Worm (Caenorhabditis elegans) whole organism, early embryonic: ENCODE data around the gene ttr-31.

Experiments used
- B0310.2 ChIP-seq: sonication (generic microtip); optimal IDR thresholded peaks from 2 replicates; lab custom pipeline; 2016; ENCODE audit warnings: mild to moderate bottlenecking, missing genetic modification characterization, missing compliant biosample characterization
- F13C5.2 ChIP-seq: sonication (generic microtip); optimal IDR thresholded peaks from 2 replicates; lab custom pipeline; 2017; ENCODE audit warnings: mild to moderate bottlenecking, missing genetic modification characterization, inconsistent platforms, missing compliant biosample characterization
- aly-1 ChIP-seq: sonication (generic microtip); optimal IDR thresholded peaks from 2 replicates; lab custom pipeline; 2016; ENCODE audit warnings: missing genetic modification characterization, missing compliant biosample characterization
- ama-1 ChIP-seq: fragments of 150-350 bp; optimal IDR thresholded peaks from 2 replicates; lab custom pipeline; 2014
- ceh-13 ChIP-seq: fragments of 200-800 bp; sonication (Bioruptor generic); optimal IDR thresholded peaks from 2 replicates; lab custom pipeline; 2018; ENCODE audit warnings: mild to moderate bottlenecking, missing genetic modification characterization, missing compliant biosample characterization
- ceh-36 ChIP-seq: sonication (generic microtip); optimal IDR thresholded peaks from 2 replicates; lab custom pipeline; 2016; ENCODE audit warnings: missing genetic modification characterization, inconsistent platforms, missing compliant biosample characterization
- ets-7 ChIP-seq: sonication (generic microtip); optimal IDR thresholded peaks from 2 replicates; lab custom pipeline; 2016; ENCODE audit warnings: missing genotype, missing genetic modification characterization, missing compliant biosample characterization
- flt-1 ChIP-seq: fragments of 200-800 bp; sonication (Bioruptor generic); IDR thresholded peaks from 2 replicates; pipeline ENCODE4 v1.3.6; 2022; ENCODE audit warnings: missing genetic modification characterization, missing compliant biosample characterization
- hmbx-1 ChIP-seq: sonication (generic microtip); optimal IDR thresholded peaks from 2 replicates; lab custom pipeline; 2016; ENCODE audit warnings: mild to moderate bottlenecking, missing genetic modification characterization, missing compliant biosample characterization
- hmg-4 ChIP-seq: fragments of 200-800 bp; sonication (Bioruptor generic); optimal IDR thresholded peaks from 2 replicates; lab custom pipeline; 2018; ENCODE audit warnings: mild to moderate bottlenecking, missing genetic modification characterization, missing compliant biosample characterization
- hnd-1 ChIP-seq: sonication (generic microtip); optimal IDR thresholded peaks from 2 replicates; lab custom pipeline; 2016; ENCODE audit warnings: missing genetic modification characterization, missing compliant biosample characterization
- pes-1 ChIP-seq: fragments of 200-800 bp; sonication (Bioruptor generic); IDR thresholded peaks from 2 replicates; pipeline ENCODE4 v1.3.6; 2022; ENCODE audit warnings: missing genetic modification reagents, missing genetic modification characterization, missing compliant biosample characterization
- scrt-1 ChIP-seq: fragments of 200-800 bp; sonication (Bioruptor generic); IDR thresholded peaks from 2 replicates; pipeline ENCODE4 v1.3.6; 2022; ENCODE audit warnings: missing genetic modification characterization, missing compliant biosample characterization
- sea-1 ChIP-seq: fragments of 200-800 bp; sonication (Bioruptor generic); conservative IDR thresholded peaks from 2 replicates; pipeline ENCODE4 v1.3.6; 2022; ENCODE audit warnings: missing genetic modification characterization, missing compliant biosample characterization
- tbx-11 ChIP-seq: fragments of 200-800 bp; sonication (Bioruptor generic); IDR thresholded peaks from 2 replicates; pipeline ENCODE4 v1.3.6; 2022; ENCODE audit warnings: missing genetic modification characterization, missing compliant biosample characterization
- tbx-37 ChIP-seq: fragments of 200-800 bp; sonication (Bioruptor generic); conservative IDR thresholded peaks from 2 replicates; pipeline ENCODE4 v1.3.6; 2022; ENCODE audit warnings: missing genetic modification reagents, missing genetic modification characterization, missing compliant biosample characterization
- tra-4 ChIP-seq: sonication (generic microtip); optimal IDR thresholded peaks from 2 replicates; lab custom pipeline; 2017; ENCODE audit warnings: missing genetic modification characterization, missing compliant biosample characterization

The ttr-31 gene

DNA sequence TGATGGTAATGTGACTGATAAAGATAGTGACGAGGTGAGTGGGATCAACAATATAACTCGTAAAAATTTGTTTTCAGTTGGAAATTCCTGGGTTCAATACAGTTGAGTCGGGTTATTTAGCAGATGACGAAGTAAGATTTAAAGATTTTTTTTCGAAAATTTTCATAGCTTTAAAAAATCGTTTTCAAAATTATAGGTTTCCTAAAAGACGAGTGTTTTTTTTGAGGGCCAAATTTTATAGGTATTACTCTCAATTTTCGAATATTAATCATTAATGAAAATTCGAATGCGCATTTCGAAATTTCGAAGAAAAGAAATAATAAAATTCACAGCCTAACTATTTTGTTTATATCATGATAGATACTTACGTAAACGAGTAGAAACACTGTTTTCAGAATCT is 37.7 kb downstream of the ttr-31 start:
- no peak for TF ChIP-seq ceh-13
- no peak for TF ChIP-seq flt-1
- no peak for TF ChIP-seq tra-4
- TF ChIP-seq scrt-1 = no peak
- no peak for TF ChIP-seq ceh-36 (tag; lab: Kevin White, UChicago)
- TF ChIP-seq aly-1 (tag; lab: Kevin White, UChicago) = no peak
- no peak for TF ChIP-seq ama-1 (lab: Kevin White, UChicago)
- no peak for TF ChIP-seq B0310.2
- no peak for TF ChIP-seq tbx-11 (GFP tag; lab: Robert Waterston, UW)
- no peak for TF ChIP-seq hmbx-1 (tag; lab: Kevin White, UChicago)

DNA sequence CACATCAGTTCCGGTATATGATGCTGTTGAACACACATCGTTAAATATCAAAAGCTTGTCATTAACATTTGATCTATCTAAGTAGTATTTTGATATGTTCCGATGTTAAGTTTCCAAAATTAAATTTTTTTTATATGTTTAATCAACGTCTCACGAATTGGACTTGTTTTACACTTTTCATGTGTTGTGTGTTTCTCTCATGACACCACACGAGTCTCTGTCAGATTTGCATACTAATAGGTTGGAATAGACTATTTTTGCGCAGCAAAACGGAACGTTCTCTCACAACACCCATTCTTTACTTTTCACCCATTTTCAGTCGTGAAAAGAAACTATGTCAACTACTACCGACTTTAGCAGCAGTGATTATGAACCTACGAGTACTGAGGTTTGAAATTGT is 38.2 kb downstream of the ttr-31 start, which contains the start of gene K09C8.8:
Gene K09C8.8 (plus strand): TSS at position 301 of the 400 bp plus-strand sequence.
- TF ChIP-seq F13C5.2 (tag; lab: Kevin White, UChicago) (no peak), ama-1 (lab: Kevin White, UChicago) (no peak), ceh-13 (no peak), flt-1 (no peak), tbx-11 (GFP tag; lab: Robert Waterston, UW) (no peak)

DNA sequence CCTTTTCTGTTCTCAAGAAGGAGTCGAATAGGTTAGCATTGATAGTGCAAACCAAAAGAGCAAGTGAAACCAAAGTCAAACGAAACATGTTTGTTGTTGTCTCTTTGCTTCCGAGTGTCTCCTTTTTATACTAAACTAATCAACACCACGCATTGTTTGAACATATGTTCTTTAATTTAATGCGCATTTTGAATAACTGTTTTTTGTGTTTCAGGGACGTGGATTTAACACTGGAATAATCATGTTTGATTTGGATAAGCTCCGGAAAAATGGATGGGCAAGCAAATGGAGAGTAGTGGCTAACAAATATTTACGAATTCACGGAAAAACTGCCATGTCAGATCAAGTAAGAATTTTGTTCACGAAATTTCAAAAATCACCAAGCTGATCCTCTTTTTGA is 41.2 kb downstream of the ttr-31 start, which contains the start of gene K09C8.9:
Gene K09C8.9 (minus strand): TSS at position 101 of the 400 bp plus-strand sequence.
- TF ChIP-seq B0310.2 (no peak), hnd-1 (tag; lab: Kevin White, UChicago) (no peak), tra-4 (no peak), flt-1 (no peak), scrt-1 (no peak), ceh-13 (no peak), hmg-4 (no peak), ceh-36 (tag; lab: Kevin White, UChicago) (no peak), F13C5.2 (tag; lab: Kevin White, UChicago) (no peak), ama-1 (lab: Kevin White, UChicago) (no peak)

DNA sequence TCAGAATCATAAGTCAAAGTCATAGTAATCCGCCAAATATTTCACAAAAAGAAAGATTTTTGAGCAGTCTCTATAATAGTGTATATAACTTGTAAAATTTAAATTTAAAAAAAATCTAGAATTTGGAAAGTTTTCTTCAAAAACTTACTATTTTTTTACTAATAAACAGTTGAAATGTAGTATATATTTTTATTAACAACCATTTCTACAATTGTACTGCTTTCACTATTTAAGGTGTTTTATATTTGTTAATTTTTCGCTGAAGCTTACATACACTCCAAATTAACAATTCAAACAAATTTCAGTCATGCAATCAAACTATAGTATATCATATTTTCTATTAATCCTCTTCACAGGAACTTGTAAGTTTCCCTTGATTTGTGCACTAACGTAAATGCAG is 42.6 kb downstream of the ttr-31 start, which contains the start of gene lge-1:
Gene lge-1 (plus strand): TSS at position 301 of the 400 bp plus-strand sequence.
- TF ChIP-seq flt-1 (no peak), pes-1 (GFP tag; lab: Robert Waterston, UW) (no peak), ceh-36 (tag; lab: Kevin White, UChicago) (no peak), tbx-11 (GFP tag; lab: Robert Waterston, UW) (no peak), tra-4 (no peak), sea-1 (GFP tag; lab: Robert Waterston, UW) (no peak), hnd-1 (tag; lab: Kevin White, UChicago) (no peak), ets-7 (no peak), F13C5.2 (tag; lab: Kevin White, UChicago) (no peak), aly-1 (tag; lab: Kevin White, UChicago) (no peak), ceh-13 (no peak), hmg-4 (no peak), tbx-37 (GFP tag; lab: Robert Waterston, UW) (no peak)

DNA sequence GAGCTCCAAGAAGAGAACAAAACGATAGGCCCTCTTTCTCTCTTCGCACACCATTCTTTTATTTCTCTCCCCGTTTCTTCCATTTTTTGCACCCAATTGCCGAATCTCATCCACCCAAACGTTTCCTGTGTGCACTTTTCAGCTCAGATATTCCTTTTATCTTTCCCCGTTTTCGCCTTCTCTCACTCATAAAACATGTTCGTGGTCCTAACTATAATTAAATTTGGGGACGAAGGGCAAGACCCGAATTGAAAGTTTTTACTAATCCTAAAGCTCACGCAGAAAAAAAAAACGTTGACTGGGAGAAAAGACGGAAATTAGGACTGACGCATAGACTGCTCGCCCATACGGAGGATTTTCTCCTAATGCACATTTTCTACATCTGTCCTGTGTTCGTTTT is 43.3 kb downstream of the ttr-31 start:
- TF ChIP-seq sea-1 (GFP tag; lab: Robert Waterston, UW) = no peak
- TF ChIP-seq flt-1 = no peak
- no peak for TF ChIP-seq hmg-4
- no peak for TF ChIP-seq B0310.2
- TF ChIP-seq pes-1 (GFP tag; lab: Robert Waterston, UW) = no peak
- TF ChIP-seq ets-7 = no peak
- no peak for TF ChIP-seq hnd-1 (tag; lab: Kevin White, UChicago)
- no peak for TF ChIP-seq tra-4
- no peak for TF ChIP-seq aly-1 (tag; lab: Kevin White, UChicago)
- TF ChIP-seq F13C5.2 (tag; lab: Kevin White, UChicago) = no peak

DNA sequence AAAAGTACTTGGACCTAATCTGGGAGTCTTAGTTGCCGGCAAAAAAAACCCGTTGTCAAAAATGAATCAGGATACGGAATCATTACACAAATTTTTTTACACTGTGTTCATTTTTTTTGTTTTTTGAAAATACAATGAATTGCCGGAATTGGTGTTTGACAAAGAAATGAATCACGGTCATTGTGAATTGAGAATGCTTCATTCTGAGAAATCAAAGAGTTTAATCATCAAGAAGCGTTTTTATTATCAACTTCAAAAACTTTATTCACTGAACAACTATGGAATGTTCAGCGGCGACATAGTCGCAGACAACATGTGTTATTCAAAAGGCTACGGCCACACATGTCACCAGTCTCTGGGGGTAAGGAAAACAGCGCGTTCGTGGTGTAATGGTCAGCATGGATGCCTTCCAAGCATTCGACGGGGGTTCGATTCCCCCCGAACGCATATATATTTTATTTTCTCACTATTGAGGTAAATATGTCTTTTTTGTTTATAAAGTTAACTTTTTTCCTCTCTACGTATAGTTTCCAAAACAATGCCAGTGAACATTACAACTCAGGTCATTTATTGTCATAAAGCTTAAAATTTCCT is 45.3 kb downstream of the ttr-31 start, which contains the start of gene nas-10:
Gene nas-10 (minus strand): TSS at position 51 of the 594 bp plus-strand sequence.
- TF ChIP-seq ceh-36 (tag; lab: Kevin White, UChicago) (peak; percentile 81), scrt-1 (peak; percentile 91), F13C5.2 (tag; lab: Kevin White, UChicago) (peak; percentile 89), ets-7 (peak; percentile 79), B0310.2 (peak; percentile 76), ceh-13 (peak; percentile 79), aly-1 (tag; lab: Kevin White, UChicago) (peak; percentile 78), flt-1 (peak; percentile 89; the same call in 1 of the 2 replicates), tbx-11 (GFP tag; lab: Robert Waterston, UW) (peak; percentile 87), hmg-4 (peak; percentile 88), tra-4 (peak; percentile 16), sea-1 (GFP tag; lab: Robert Waterston, UW) (peak; percentile 87), tbx-37 (GFP tag; lab: Robert Waterston, UW) (peak; percentile 92), pes-1 (GFP tag; lab: Robert Waterston, UW) (no peak), ama-1 (lab: Kevin White, UChicago) (no peak), hmbx-1 (tag; lab: Kevin White, UChicago) (peak; percentile 45), hnd-1 (tag; lab: Kevin White, UChicago) (peak; percentile 71)

DNA sequence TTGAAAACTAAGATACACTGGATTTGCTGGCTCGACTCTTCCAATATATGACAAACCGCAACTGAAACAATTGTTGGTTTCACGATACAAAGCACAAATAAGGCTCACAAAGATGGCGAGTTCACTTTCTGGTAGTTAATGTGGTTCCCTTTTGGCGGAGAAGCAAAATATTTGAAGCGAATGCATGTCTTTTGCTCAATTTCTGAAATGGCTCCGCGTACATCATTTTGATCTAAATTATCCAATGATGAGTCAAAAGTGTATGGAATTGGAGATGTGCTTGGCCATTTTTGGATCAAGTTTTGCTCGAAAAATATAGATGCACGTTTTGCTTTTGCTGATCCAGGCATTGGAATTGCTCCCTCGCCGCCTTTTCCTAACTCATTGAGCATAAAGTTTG is 47.1 kb downstream of the ttr-31 start:
- TF ChIP-seq ceh-36 (tag; lab: Kevin White, UChicago) (no peak), F13C5.2 (tag; lab: Kevin White, UChicago) (no peak), tbx-37 (GFP tag; lab: Robert Waterston, UW) (no peak), hmg-4 (no peak), ama-1 (lab: Kevin White, UChicago) (no peak), B0310.2 (no peak), tbx-11 (GFP tag; lab: Robert Waterston, UW) (no peak), sea-1 (GFP tag; lab: Robert Waterston, UW) (no peak), scrt-1 (no peak), pes-1 (GFP tag; lab: Robert Waterston, UW) (no peak), ceh-13 (no peak), tra-4 (no peak), hmbx-1 (tag; lab: Kevin White, UChicago) (no peak)

DNA sequence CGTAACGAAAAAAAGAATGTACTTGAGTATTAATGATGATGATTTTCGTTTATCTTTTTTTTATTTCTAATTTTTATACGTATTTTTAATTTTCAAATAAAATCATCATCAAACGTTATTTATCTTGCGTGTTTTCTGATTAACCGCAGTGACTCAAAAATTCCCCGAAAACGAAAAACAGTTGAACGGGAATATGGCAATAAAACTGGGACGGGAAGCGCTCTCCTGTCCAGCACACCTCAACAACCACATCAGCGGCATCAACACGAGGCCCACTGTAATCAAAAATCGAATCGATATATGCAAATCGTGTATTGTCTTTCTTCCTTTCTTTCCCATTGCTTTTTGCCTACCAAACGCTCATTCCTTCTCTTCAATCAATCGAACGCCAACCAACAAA is 49.7 kb downstream of the ttr-31 start, which contains the start of gene K09C8.2:
Gene K09C8.2 (plus strand): TSS at position 301 of the 400 bp plus-strand sequence.
- TF ChIP-seq ama-1 (lab: Kevin White, UChicago) (no peak), pes-1 (GFP tag; lab: Robert Waterston, UW) (no peak), F13C5.2 (tag; lab: Kevin White, UChicago) (no peak), hmg-4 (no peak), tra-4 (no peak)
